Fruit fly (Drosophila melanogaster) whole organism, prepupa: ENCODE measurements around the gene Vm32E.

Source experiments
- CG11762 ChIP-seq: fragments of 200-800 bp; sonication (Bioruptor generic); optimal IDR thresholded peaks from 3 replicates; lab custom pipeline; 2016; ENCODE audit warnings: missing biosample characterization, missing genetic modification characterization; ENCODE audit not compliant: insufficient read depth
- CG3032 ChIP-seq: fragments of 200-800 bp; optimal IDR thresholded peaks from 2 replicates; lab custom pipeline; 2019; ENCODE audit warnings: missing biosample characterization, mild to moderate bottlenecking, missing genetic modification characterization, moderate library complexity
- CG9139 ChIP-seq: fragments of 200-800 bp; sonication (Bioruptor generic); optimal IDR thresholded peaks from 3 replicates; lab custom pipeline; 2017; ENCODE audit warnings: missing biosample characterization, mild to moderate bottlenecking, missing genetic modification characterization
- Lpt ChIP-seq: fragments of 200-800 bp; sonication (Bioruptor generic); optimal IDR thresholded peaks from 3 replicates; lab custom pipeline; 2016; ENCODE audit warnings: missing biosample characterization, missing genetic modification characterization
- fkh ChIP-seq: fragments of 200-800 bp; sonication (Bioruptor generic); optimal IDR thresholded peaks from 3 replicates; lab custom pipeline; 2017; ENCODE audit warnings: missing biosample characterization, mild to moderate bottlenecking, missing genetic modification characterization, moderate library complexity
- svp ChIP-seq: fragments of 200-800 bp; sonication (Bioruptor generic); peaks from one replicate; lab custom pipeline; 2016; ENCODE audit warnings: missing biosample characterization, missing genetic modification characterization

- TF ChIP-seq Lpt (GFP tag; lab: Kevin White, UChicago) (no peak), fkh (GFP tag; lab: Kevin White, UChicago) (no peak), CG11762 (GFP tag; lab: Kevin White, UChicago) (no peak), CG3032 (tag; lab: Kevin White, UChicago) (no peak), svp (GFP tag; lab: Kevin White, UChicago) (peak; percentile 48), CG9139 (GFP tag; lab: Kevin White, UChicago) (no peak)
Measured at dm6 chr2L:11200734-11201133, 29.3 kb upstream of the Vm32E start.
